Worm (Caenorhabditis elegans) whole organism, early embryonic: Measurements from ENCODE around the gene rog-1.

Experiments
- F13C5.2 ChIP-seq: sonication (generic microtip); optimal IDR thresholded peaks from 2 replicates; lab custom pipeline; 2017; ENCODE audit warnings: mild to moderate bottlenecking, missing genetic modification characterization, inconsistent platforms, missing compliant biosample characterization
- aly-1 ChIP-seq: sonication (generic microtip); optimal IDR thresholded peaks from 2 replicates; lab custom pipeline; 2016; ENCODE audit warnings: missing genetic modification characterization, missing compliant biosample characterization
- ama-1 ChIP-seq: fragments of 150-350 bp; optimal IDR thresholded peaks from 2 replicates; lab custom pipeline; 2014
- ceh-36 ChIP-seq: sonication (generic microtip); optimal IDR thresholded peaks from 2 replicates; lab custom pipeline; 2016; ENCODE audit warnings: missing genetic modification characterization, inconsistent platforms, missing compliant biosample characterization
- ets-7 ChIP-seq: sonication (generic microtip); optimal IDR thresholded peaks from 2 replicates; lab custom pipeline; 2016; ENCODE audit warnings: missing genotype, missing genetic modification characterization, missing compliant biosample characterization
- flt-1 ChIP-seq: fragments of 200-800 bp; sonication (Bioruptor generic); IDR thresholded peaks from 2 replicates; pipeline ENCODE4 v1.3.6; 2022; ENCODE audit warnings: missing genetic modification characterization, missing compliant biosample characterization
- hmg-4 ChIP-seq: fragments of 200-800 bp; sonication (Bioruptor generic); optimal IDR thresholded peaks from 2 replicates; lab custom pipeline; 2018; ENCODE audit warnings: mild to moderate bottlenecking, missing genetic modification characterization, missing compliant biosample characterization
- hnd-1 ChIP-seq: sonication (generic microtip); optimal IDR thresholded peaks from 2 replicates; lab custom pipeline; 2016; ENCODE audit warnings: missing genetic modification characterization, missing compliant biosample characterization
- pes-1 ChIP-seq: fragments of 200-800 bp; sonication (Bioruptor generic); IDR thresholded peaks from 2 replicates; pipeline ENCODE4 v1.3.6; 2022; ENCODE audit warnings: missing genetic modification reagents, missing genetic modification characterization, missing compliant biosample characterization
- tbx-37 ChIP-seq: fragments of 200-800 bp; sonication (Bioruptor generic); conservative IDR thresholded peaks from 2 replicates; pipeline ENCODE4 v1.3.6; 2022; ENCODE audit warnings: missing genetic modification reagents, missing genetic modification characterization, missing compliant biosample characterization
- tra-4 ChIP-seq: sonication (generic microtip); optimal IDR thresholded peaks from 2 replicates; lab custom pipeline; 2017; ENCODE audit warnings: missing genetic modification characterization, missing compliant biosample characterization

ce11 chrII:1376795-1377194 lies 2.0 kb upstream of the rog-1 start:
- no peak for TF ChIP-seq ama-1
- no peak for TF ChIP-seq aly-1 (tag; lab: Kevin White, UChicago)
- TF ChIP-seq ets-7 (tag; lab: Kevin White, UChicago): no peak
- no peak for TF ChIP-seq tbx-37
- TF ChIP-seq hnd-1 (tag; lab: Kevin White, UChicago): no peak
- no peak for TF ChIP-seq tra-4
- TF ChIP-seq hmg-4 (GFP tag; lab: Kevin White, UChicago): no peak
- no peak for TF ChIP-seq ceh-36 (tag; lab: Kevin White, UChicago)
- TF ChIP-seq flt-1 (GFP tag; lab: Robert Waterston, UW): no peak
- TF ChIP-seq F13C5.2 (tag; lab: Kevin White, UChicago): no peak
- TF ChIP-seq pes-1 (GFP tag; lab: Robert Waterston, UW): no peak
